Worm (Caenorhabditis elegans): ENCODE data around the gene gcc-1.

DNA sequence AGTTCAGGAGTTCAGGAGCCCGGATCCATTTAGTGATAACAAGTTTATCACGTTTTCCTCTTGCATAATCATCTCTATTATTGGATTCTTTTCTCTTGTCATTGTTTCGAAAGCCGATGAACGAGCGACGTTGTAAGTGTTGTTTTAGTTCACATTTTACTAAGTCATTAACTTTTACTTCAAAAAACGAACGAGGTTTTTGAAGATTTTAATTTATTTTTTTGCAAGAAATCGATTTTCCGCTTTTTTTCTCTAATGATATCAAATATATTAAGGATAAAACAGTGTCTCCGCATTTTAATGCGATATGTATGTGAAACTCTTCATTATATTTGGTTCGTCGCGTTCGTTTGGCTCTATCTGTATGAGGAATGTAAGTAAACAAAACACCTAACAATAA is 45.0 kb downstream of the gcc-1 start, which contains the start of gene F28B4.1:
- TF ChIP-seq ces-1 (GFP tag; optimal IDR thresholded peaks at IDR 0.05) = no peak
- TF ChIP-seq Y105C5A.15 (GFP tag; IDR thresholded peaks at IDR 0.05) = no peak
- no peak for TF ChIP-seq Y48G9A.11 (GFP tag; IDR thresholded peaks at IDR 0.05)
- peak in 1 of 2 experiments; percentile 62 for TF ChIP-seq unc-62 (GFP tag; optimal IDR thresholded peaks at IDR 0.05 in 1 of 2)
- TF ChIP-seq unc-62 (tag; optimal IDR thresholded peaks at IDR 0.05) = no peak
- no peak for TF ChIP-seq mdl-1 (tag; optimal IDR thresholded peaks at IDR 0.05)
- TF ChIP-seq skn-1 (tag; optimal IDR thresholded peaks at IDR 0.05) = no peak
- TF ChIP-seq F10B5.3 (tag; optimal IDR thresholded peaks at IDR 0.05) = no peak
- no peak for TF ChIP-seq dmd-9 (GFP tag; IDR thresholded peaks at IDR 0.05)
- no peak for TF ChIP-seq fkh-10 (GFP tag; optimal IDR thresholded peaks at IDR 0.05)
- TF ChIP-seq lin-15B (tag; optimal IDR thresholded peaks at IDR 0.05) = no peak
- no peak for TF ChIP-seq lin-39 (tag; optimal IDR thresholded peaks at IDR 0.05)
- TF ChIP-seq zag-1 (tag; optimal IDR thresholded peaks at IDR 0.05) = no peak
- no peak for TF ChIP-seq lir-3 (tag; optimal IDR thresholded peaks at IDR 0.05)

Measured in whole organism, L4 larva.